Fruit fly (Drosophila melanogaster) whole organism, embryonic: ENCODE results near the gene CG13409.

Experiments used
- Bdp1 ChIP-seq: fragments of 200-800 bp; sonication (Bioruptor generic); optimal IDR thresholded peaks from 3 replicates; lab custom pipeline; 2016; ENCODE audit warnings: missing biosample characterization, missing genetic modification characterization
- CG13775 ChIP-seq: fragments of 200-800 bp; sonication (Bioruptor generic); optimal IDR thresholded peaks from 3 replicates; lab custom pipeline; 2017; ENCODE audit warnings: missing biosample characterization, mild to moderate bottlenecking, missing genetic modification characterization
- psq ChIP-seq: fragments of 200-800 bp; sonication (Bioruptor generic); optimal IDR thresholded peaks from 2 replicates; lab custom pipeline; 2017; ENCODE audit warnings: missing biosample characterization, missing genetic modification characterization

dm6 chr3R:22067235-22067634, 35.5 kb upstream of the CG13409 start:
- TF ChIP-seq psq (GFP tag; lab: Kevin White, UChicago) (no peak), Bdp1 (GFP tag; lab: Kevin White, UChicago) (no peak), CG13775 (GFP tag; lab: Kevin White, UChicago) (no peak)
